Worm (Caenorhabditis elegans) whole organism, L4 larva: ENCODE results near the gene F16B12.6.

Experiments
- Y75B8A.6 ChIP-seq: fragments of 200-800 bp; sonication (Bioruptor generic); IDR thresholded peaks from 2 replicates; pipeline ENCODE4 v1.3.6; 2022; ENCODE audit warnings: missing genetic modification reagents, missing genetic modification characterization, missing compliant biosample characterization
- ZK337.2 ChIP-seq: fragments of 200-800 bp; sonication (Bioruptor generic); IDR thresholded peaks from 2 replicates; pipeline ENCODE4 v1.3.6; 2022; ENCODE audit warnings: missing genetic modification reagents, missing genetic modification characterization, missing compliant biosample characterization
- aha-1 ChIP-seq: fragments of 150-350 bp; peaks from one replicate; lab custom pipeline; 2014; ENCODE audit warnings: missing biosample characterization, missing genetic modification characterization
- aly-2 ChIP-seq: sonication (generic microtip); optimal IDR thresholded peaks from 2 replicates; lab custom pipeline; 2018; ENCODE audit warnings: missing biosample characterization, missing genetic modification characterization
- ama-1 ChIP-seq: fragments of 150-350 bp; optimal IDR thresholded peaks from 2 replicates; lab custom pipeline; 2014; ENCODE audit warnings: inconsistent platforms, mixed read lengths
- attf-4 ChIP-seq: sonication (generic microtip); optimal IDR thresholded peaks from 3 replicates; lab custom pipeline; 2017; ENCODE audit warnings: missing biosample characterization, missing genetic modification characterization
- ceh-20 ChIP-seq: fragments of 200-800 bp; sonication (Bioruptor generic); IDR thresholded peaks from 2 replicates; pipeline ENCODE4 v1.3.6; 2022; ENCODE audit warnings: missing genetic modification reagents, missing genetic modification characterization, missing compliant biosample characterization
- ceh-62 ChIP-seq: sonication (generic microtip); optimal IDR thresholded peaks from 2 replicates; lab custom pipeline; 2017; ENCODE audit warnings: missing biosample characterization, missing genetic modification characterization
- daf-16 ChIP-seq, 3 experiments: sonication (generic microtip); optimal IDR thresholded peaks; 2 replicates each; lab custom pipeline; 2016 to 2017; ENCODE audit warnings: missing genetic modification characterization in 3 of 3, missing genetic modification reagents in 3 of 3, mild to moderate bottlenecking in 2 of 3, missing compliant biosample characterization in 2 of 3, missing biosample characterization in 1 of 3, moderate library complexity in 1 of 3
- dmd-6 ChIP-seq: fragments of 200-800 bp; sonication (Bioruptor generic); IDR thresholded peaks from 2 replicates; pipeline ENCODE4 v1.3.6; 2022; ENCODE audit warnings: missing genetic modification reagents, missing genetic modification characterization, missing compliant biosample characterization
- dve-1 ChIP-seq: sonication (generic microtip); optimal IDR thresholded peaks from 2 replicates; lab custom pipeline; 2017; ENCODE audit warnings: antibody characterized with exemption, mild to moderate bottlenecking, missing genetic modification characterization, missing compliant biosample characterization; ENCODE audit not compliant: insufficient read depth
- egl-43 ChIP-seq: fragments of 200-800 bp; sonication (Bioruptor generic); IDR thresholded peaks from 2 replicates; pipeline ENCODE4 v1.3.6; 2022; ENCODE audit warnings: missing genetic modification reagents, missing genetic modification characterization, missing compliant biosample characterization
- gei-8 ChIP-seq: fragments of 200-800 bp; sonication (Bioruptor generic); optimal IDR thresholded peaks from 2 replicates; lab custom pipeline; 2018; ENCODE audit warnings: mild to moderate bottlenecking, missing genetic modification characterization, missing compliant biosample characterization
- hif-1 ChIP-seq, 2 experiments: sonication (generic microtip); optimal IDR thresholded peaks; 2 replicates each; lab custom pipeline; 2016 to 2017; ENCODE audit warnings: missing compliant biosample characterization in 2 of 2, missing genetic modification characterization in 2 of 2, missing genetic modification reagents in 2 of 2, missing genotype in 2 of 2, mild to moderate bottlenecking in 1 of 2
- hlh-11 ChIP-seq: fragments of 200-800 bp; sonication (Bioruptor generic); optimal IDR thresholded peaks from 2 replicates; lab custom pipeline; 2018; ENCODE audit warnings: mild to moderate bottlenecking, missing genetic modification characterization, missing compliant biosample characterization
- lin-13 ChIP-seq: fragments of 150-350 bp; optimal IDR thresholded peaks from 2 replicates; lab custom pipeline; 2014; ENCODE audit warnings: missing biosample characterization, missing genetic modification reagents, missing genetic modification characterization
- lir-3 ChIP-seq: sonication (generic microtip); optimal IDR thresholded peaks from 2 replicates; lab custom pipeline; 2016; ENCODE audit warnings: mild to moderate bottlenecking, missing genetic modification characterization, missing compliant biosample characterization
- mes-2 ChIP-seq: sonication (generic microtip); optimal IDR thresholded peaks from 2 replicates; lab custom pipeline; 2016; ENCODE audit warnings: missing genotype, mild to moderate bottlenecking, missing genetic modification characterization, missing compliant biosample characterization; ENCODE audit not compliant: poor library complexity, severe bottlenecking
- mxl-3 ChIP-seq: fragments of 200-800 bp; sonication (Bioruptor generic); optimal IDR thresholded peaks from 2 replicates; lab custom pipeline; 2018; ENCODE audit warnings: mild to moderate bottlenecking, missing genetic modification characterization, missing compliant biosample characterization
- nhr-102 ChIP-seq: sonication (generic microtip); optimal IDR thresholded peaks from 2 replicates; lab custom pipeline; 2016; ENCODE audit warnings: mild to moderate bottlenecking, missing genetic modification characterization, moderate library complexity, missing compliant biosample characterization
- nhr-111 ChIP-seq: fragments of 200-800 bp; sonication (Bioruptor generic); optimal IDR thresholded peaks from 2 replicates; lab custom pipeline; 2018; ENCODE audit warnings: mild to moderate bottlenecking, missing genetic modification characterization, missing compliant biosample characterization
- nhr-28 ChIP-seq: fragments of 150-350 bp; optimal IDR thresholded peaks from 2 replicates; lab custom pipeline; 2014; ENCODE audit warnings: missing biosample characterization, missing genetic modification characterization
- nhr-41 ChIP-seq: fragments of 200-800 bp; sonication (Bioruptor generic); IDR thresholded peaks from 2 replicates; pipeline ENCODE4 v1.3.6; 2022; ENCODE audit warnings: missing genetic modification reagents, missing genetic modification characterization, missing compliant biosample characterization
- nhr-48 ChIP-seq: sonication (generic microtip); optimal IDR thresholded peaks from 2 replicates; lab custom pipeline; 2016; ENCODE audit warnings: mild to moderate bottlenecking, missing genetic modification characterization, missing compliant biosample characterization
- nhr-77 ChIP-seq: fragments of 150-350 bp; optimal IDR thresholded peaks from 2 replicates; lab custom pipeline; 2014; ENCODE audit warnings: missing biosample characterization, missing genetic modification characterization
- pha-4 ChIP-seq, 2 experiments: fragments of 150-350 bp in 1 of 2; fragments of 200-800 bp in 1 of 2; sonication (Bioruptor generic) in 1 of 2; IDR thresholded peaks in 1 of 2; optimal IDR thresholded peaks in 1 of 2; 2 replicates each; pipeline versions ENCODE4 v1.3.6 to Lab custom; 2014 to 2022; ENCODE audit warnings: missing genetic modification characterization in 2 of 2, missing genetic modification reagents in 2 of 2, missing biosample characterization in 1 of 2, missing compliant biosample characterization in 1 of 2
- php-3 ChIP-seq: fragments of 200-800 bp; sonication (Bioruptor generic); IDR thresholded peaks from 2 replicates; pipeline ENCODE4 v1.3.6; 2022; ENCODE audit warnings: missing genetic modification reagents, missing genetic modification characterization, missing compliant biosample characterization
- pqm-1 ChIP-seq: sonication (generic microtip); optimal IDR thresholded peaks from 2 replicates; lab custom pipeline; 2017; ENCODE audit warnings: missing biosample characterization, missing genetic modification characterization
- saeg-2 ChIP-seq: fragments of 200-800 bp; sonication (Bioruptor generic); IDR thresholded peaks from 2 replicates; pipeline ENCODE4 v1.3.6; 2022; ENCODE audit warnings: missing genetic modification reagents, missing genetic modification characterization, missing compliant biosample characterization
- set-16 ChIP-seq: fragments of 200-800 bp; sonication (Bioruptor generic); IDR thresholded peaks from 2 replicates; pipeline ENCODE4 v1.3.6; 2022; ENCODE audit warnings: missing genetic modification reagents, missing genetic modification characterization, missing compliant biosample characterization
- snpc-4 ChIP-seq: fragments of 150-350 bp; optimal IDR thresholded peaks from 2 replicates; lab custom pipeline; 2014; ENCODE audit warnings: missing biosample characterization, missing genetic modification characterization
- spr-1 ChIP-seq: sonication (generic microtip); optimal IDR thresholded peaks from 2 replicates; lab custom pipeline; 2016; ENCODE audit warnings: mild to moderate bottlenecking, missing genetic modification characterization, missing compliant biosample characterization
- spr-3 ChIP-seq: fragments of 200-800 bp; sonication (Bioruptor generic); optimal IDR thresholded peaks from 2 replicates; lab custom pipeline; 2018; ENCODE audit warnings: mild to moderate bottlenecking, missing genetic modification characterization, missing compliant biosample characterization
- tag-97 ChIP-seq: fragments of 200-800 bp; sonication (Bioruptor generic); IDR thresholded peaks from 2 replicates; pipeline ENCODE4 v1.3.6; 2022; ENCODE audit warnings: missing genetic modification characterization, missing compliant biosample characterization
- tra-1 ChIP-seq: fragments of 200-800 bp; sonication (Bioruptor generic); IDR thresholded peaks from 2 replicates; pipeline ENCODE4 v1.3.6; 2022; ENCODE audit warnings: missing genetic modification reagents, missing genetic modification characterization, missing compliant biosample characterization
- zag-1 ChIP-seq: fragments of 150-350 bp; optimal IDR thresholded peaks from 2 replicates; lab custom pipeline; 2014; ENCODE audit warnings: missing biosample characterization, missing genetic modification characterization
- zfp-3 ChIP-seq: fragments of 200-800 bp; sonication (Bioruptor generic); conservative IDR thresholded peaks from 2 replicates; pipeline ENCODE4 v1.3.6; 2022; ENCODE audit warnings: missing genetic modification reagents, missing genetic modification characterization, missing compliant biosample characterization

Gene F16B12.6

DNA sequence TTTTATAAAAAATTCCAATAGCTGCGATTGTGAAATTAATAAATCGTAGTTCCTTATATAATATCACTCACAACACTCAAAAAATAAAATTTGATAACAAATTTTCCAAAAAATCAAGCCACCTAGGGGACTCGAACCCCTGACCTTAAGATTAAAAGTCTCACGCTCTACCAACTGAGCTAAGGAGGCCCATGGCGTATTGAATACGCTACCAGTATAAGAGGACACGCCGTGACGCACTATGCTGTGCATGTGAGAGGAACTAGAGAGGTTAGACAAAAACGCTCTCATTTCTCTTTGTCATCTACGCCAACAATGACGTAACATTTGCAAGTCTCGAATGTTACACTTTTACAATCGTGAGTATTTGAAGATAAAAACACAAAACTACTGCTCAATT, 38.3 kb upstream of the F16B12.6 start (continued):
- no peak for TF ChIP-seq snpc-4
- TF ChIP-seq nhr-48 (tag; lab: Kevin White, UChicago): peak; percentile 83
- TF ChIP-seq ama-1 (lab: Kevin White, UChicago): peak; percentile 81
- TF ChIP-seq, all 104 proteins: peak for 87

DNA sequence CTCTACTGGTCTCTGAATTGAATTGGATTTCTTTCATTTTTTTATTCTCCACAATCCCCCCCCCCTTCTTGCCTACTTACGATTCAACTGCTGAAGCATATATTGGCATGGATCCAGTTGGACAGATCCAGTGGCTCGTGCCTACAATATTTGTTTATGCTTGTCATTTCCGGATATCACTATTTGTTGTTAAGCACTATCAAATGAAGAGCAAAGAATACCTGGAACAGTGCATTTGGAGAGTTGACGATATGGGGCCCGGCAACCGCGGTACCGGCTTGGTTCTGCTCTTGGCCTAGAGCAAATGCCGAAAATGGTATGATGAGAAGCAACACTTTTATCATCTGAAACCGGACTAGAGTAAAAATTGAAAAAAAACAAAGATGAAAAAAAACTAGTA, 34.5 kb upstream of the F16B12.6 start, which contains the start of gene lgc-21:
TSS of gene lgc-21 (minus strand) at position 344 of the 400 bp plus-strand sequence.
- peak; percentile 96 for TF ChIP-seq aha-1 (tag; lab: Kevin White, UChicago)
- TF ChIP-seq hif-1 (tag; optimal IDR thresholded peaks at IDR 0.05; lab: Kevin White, UChicago): no peak

DNA sequence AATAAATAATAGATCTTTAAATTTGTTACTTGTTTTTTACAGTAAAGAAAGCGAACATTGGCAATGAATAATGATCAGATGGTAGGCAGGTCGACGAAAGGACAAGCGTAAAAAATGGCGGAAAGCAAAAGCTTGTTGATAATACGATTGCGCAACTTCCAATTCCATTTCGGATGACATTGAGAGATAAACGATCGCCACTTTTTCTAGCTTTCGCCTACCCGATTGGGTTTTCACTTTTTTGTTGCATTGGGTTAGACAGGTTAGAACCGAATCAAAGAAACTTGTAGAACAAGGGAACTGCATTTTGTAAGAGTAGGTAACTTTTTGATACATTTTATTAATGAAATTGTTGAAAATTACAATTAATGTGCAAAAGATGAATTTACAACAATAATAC, 32.6 kb upstream of the F16B12.6 start:
- TF ChIP-seq set-16 (GFP tag; lab: Robert Waterston, UW): no peak
- TF ChIP-seq attf-4 (tag; lab: Kevin White, UChicago): no peak
- no peak for TF ChIP-seq spr-3
- TF ChIP-seq pha-4 (GFP tag; IDR thresholded peaks at IDR 0.05; lab: Robert Waterston, UW): no peak
- TF ChIP-seq pha-4 (tag; optimal IDR thresholded peaks at IDR 0.05; lab: Kevin White, UChicago): no peak
- no peak for TF ChIP-seq gei-8
- no peak for TF ChIP-seq ceh-62 (tag; lab: Kevin White, UChicago)
- no peak for TF ChIP-seq aly-2 (tag; lab: Kevin White, UChicago)
- no peak for TF ChIP-seq egl-43 (GFP tag; lab: Robert Waterston, UW)
- no peak for TF ChIP-seq ZK337.2
- TF ChIP-seq hif-1 (tag; optimal IDR thresholded peaks at IDR 0.05; lab: Kevin White, UChicago): no peak
- no peak for TF ChIP-seq zfp-3 (GFP tag; lab: Robert Waterston, UW)
- TF ChIP-seq nhr-48 (tag; lab: Kevin White, UChicago): no peak
- no peak for TF ChIP-seq Y75B8A.6 (GFP tag; lab: Robert Waterston, UW)

DNA sequence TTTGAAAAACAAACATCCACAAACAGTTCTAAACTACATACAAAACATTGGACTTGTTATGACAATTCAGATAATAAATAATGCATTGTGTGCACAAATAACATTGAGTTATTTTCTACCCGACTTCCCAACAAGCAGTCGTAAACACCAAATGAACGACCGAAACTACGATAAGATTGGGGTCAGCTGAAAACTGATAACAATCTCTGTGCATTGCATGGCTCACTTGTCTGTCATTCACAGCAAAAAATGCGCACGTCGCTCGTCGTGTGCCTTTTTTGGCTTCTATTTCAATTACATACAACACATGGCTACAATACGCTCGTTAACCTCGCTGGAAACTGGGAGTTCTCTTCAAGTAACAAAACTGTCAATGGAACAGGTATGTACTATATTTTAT, 31.2 kb upstream of the F16B12.6 start, which contains the start of gene C33G3.4:
TSS of gene C33G3.4 (plus strand) at position 213 of the 400 bp plus-strand sequence.
- peak; percentile 86 for TF ChIP-seq pqm-1 (tag; lab: Kevin White, UChicago)
- peak; percentile 94 for TF ChIP-seq hlh-11 (tag; lab: Kevin White, UChicago)
- TF ChIP-seq saeg-2: 0 out of 2 replicates have a peak, but pooled peaks have one; percentile 45
- peak; percentile 95 for TF ChIP-seq php-3 (GFP tag; lab: Robert Waterston, UW)
- peak; percentile 64 for TF ChIP-seq mxl-3 (GFP tag; lab: Kevin White, UChicago)
- peak; percentile 41 for TF ChIP-seq nhr-77 (tag; lab: Kevin White, UChicago)
- TF ChIP-seq nhr-102 (tag; lab: Kevin White, UChicago): peak; percentile 60
- peak; percentile 76 for TF ChIP-seq dve-1 (tag; lab: Kevin White, UChicago)
- no peak for TF ChIP-seq zag-1 (tag; lab: Kevin White, UChicago)
- peak in 1 of 2 experiments; percentile 32 for TF ChIP-seq daf-16 (GFP tag; optimal IDR thresholded peaks at IDR 0.05; lab: Kevin White, UChicago)
- TF ChIP-seq daf-16 (tag; optimal IDR thresholded peaks at IDR 0.05; lab: Kevin White, UChicago): peak; percentile 98
- no peak for TF ChIP-seq attf-4 (tag; lab: Kevin White, UChicago)
- TF ChIP-seq nhr-41 (GFP tag; lab: Robert Waterston, UW): peak; percentile 93; the same call in 1 of the 2 replicates
- no peak for TF ChIP-seq nhr-111 (GFP tag; lab: Kevin White, UChicago)
- TF ChIP-seq mes-2 (tag; lab: Kevin White, UChicago): no peak
- peak; percentile 89 for TF ChIP-seq nhr-28 (tag; lab: Kevin White, UChicago)
- peak; percentile 95 for TF ChIP-seq dmd-6 (GFP tag; lab: Robert Waterston, UW)
- no peak for TF ChIP-seq lir-3 (tag; lab: Kevin White, UChicago)
- no peak for TF ChIP-seq spr-1
- TF ChIP-seq lin-13: no peak
- peak; percentile 92 for TF ChIP-seq tra-1
- peak; percentile 53 for TF ChIP-seq nhr-48 (tag; lab: Kevin White, UChicago)
- TF ChIP-seq ceh-20 (GFP tag; lab: Robert Waterston, UW): peak; percentile 75
- no peak for TF ChIP-seq tag-97 (GFP tag; lab: Robert Waterston, UW)
